Worm (Caenorhabditis elegans): ENCODE measurements around the gene nck-1.

DNA sequence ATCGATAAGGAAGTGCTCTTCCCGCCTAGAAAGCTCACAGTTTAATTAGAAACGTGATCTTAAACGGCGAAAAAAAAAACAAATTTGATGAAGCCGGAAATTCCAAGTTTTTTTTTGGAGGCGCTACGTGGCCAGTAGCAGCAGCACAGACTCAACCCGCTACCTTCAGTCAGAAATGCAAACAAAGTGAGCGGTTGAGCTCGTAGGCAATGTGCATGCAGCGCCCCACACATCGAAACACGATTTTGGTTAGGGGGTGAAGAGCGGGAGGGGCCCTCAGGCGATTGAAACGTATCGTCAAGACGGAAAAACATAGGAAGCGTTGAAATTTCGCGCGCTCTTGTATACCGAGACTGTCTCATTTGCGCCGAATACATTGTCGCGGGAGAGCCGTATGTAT, 2.0 kb downstream of the nck-1 start:
- TF ChIP-seq flt-1 (GFP tag; IDR thresholded peaks at IDR 0.05), result 0 out of 2 replicates have a peak, but pooled peaks have one; percentile 29
- 0 out of 2 replicates have a peak, but pooled peaks have one; percentile 10 for TF ChIP-seq T22C8.4 (GFP tag; IDR thresholded peaks at IDR 0.05)
- no peak for TF ChIP-seq klf-2 (GFP tag; conservative IDR thresholded peaks at IDR 0.05)
- TF ChIP-seq cog-1 (tag; optimal IDR thresholded peaks at IDR 0.05), result no peak
